Worm (Caenorhabditis elegans): ENCODE measurements around the gene C07D10.6.

DNA sequence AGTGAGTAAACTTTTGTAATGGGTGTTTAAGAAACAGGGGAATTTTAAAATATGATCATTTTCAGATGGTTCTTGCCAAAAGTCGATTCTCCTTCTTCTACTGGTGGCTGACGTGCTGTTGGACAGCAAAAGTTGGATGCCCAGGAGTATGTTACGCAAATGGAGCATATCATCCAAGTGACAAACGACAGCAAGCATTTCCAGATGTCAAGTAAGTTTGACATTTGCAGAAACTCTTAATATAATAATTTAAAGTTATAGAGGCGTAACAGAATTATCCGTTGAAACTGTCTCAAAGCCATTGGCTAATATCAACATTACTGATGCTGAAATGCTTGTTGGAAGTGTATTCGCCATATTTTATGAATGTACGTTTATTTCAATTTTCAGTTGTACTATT is 31.1 kb upstream of the C07D10.6 start:
- TF ChIP-seq nhr-179 (tag; optimal IDR thresholded peaks at IDR 0.05) (no peak), him-1 (tag; optimal IDR thresholded peaks at IDR 0.05) (no peak), hmg-20 (GFP tag; IDR thresholded peaks at IDR 0.05) (no peak), nfya-1 (tag; optimal IDR thresholded peaks at IDR 0.05; ENCODE audit: borderline replicate concordance, insufficient read depth) (no peak), nhr-120 (GFP tag; IDR thresholded peaks at IDR 0.05) (no peak)
